Worm (Caenorhabditis elegans) whole organism, young adult: ENCODE results near the gene srj-26.

ENCODE experiments used
- B0035.1 ChIP-seq: sonication (generic microtip); optimal IDR thresholded peaks from 2 replicates; lab custom pipeline; 2016; ENCODE audit warnings: missing genetic modification characterization, mild to moderate bottlenecking, missing compliant biosample characterization, missing genotype, missing genetic modification reagents
- K11D2.4 ChIP-seq: fragments of 200-800 bp; sonication (Bioruptor generic); IDR thresholded peaks from 2 replicates; pipeline ENCODE4 v1.3.6; 2022; ENCODE audit warnings: missing genetic modification reagents, missing genetic modification characterization, missing compliant biosample characterization
- Y56A3A.18 ChIP-seq: fragments of 200-800 bp; sonication (Bioruptor generic); IDR thresholded peaks from 2 replicates; pipeline ENCODE4 v1.3.6; 2022; ENCODE audit warnings: missing genetic modification reagents, missing genetic modification characterization, missing compliant biosample characterization
- ZK185.1 ChIP-seq: sonication (generic microtip); optimal IDR thresholded peaks from 2 replicates; lab custom pipeline; 2016; ENCODE audit warnings: mild to moderate bottlenecking, missing genetic modification characterization, missing compliant biosample characterization; ENCODE audit not compliant: poor library complexity, severe bottlenecking
- ama-1 ChIP-seq, 3 experiments: fragments of 150-350 bp in 1 of 3; sonication (generic microtip) in 2 of 3; optimal IDR thresholded peaks; 2 replicates each; lab custom pipeline; 2014 to 2018; ENCODE audit warnings: missing biosample characterization in 2 of 3, missing genetic modification characterization in 2 of 3, missing genetic modification reagents in 2 of 3
- atf-7 ChIP-seq: sonication (generic microtip); optimal IDR thresholded peaks from 2 replicates; lab custom pipeline; 2017; ENCODE audit warnings: mild to moderate bottlenecking, missing genetic modification characterization, missing compliant biosample characterization
- him-1 ChIP-seq: sonication (generic microtip); optimal IDR thresholded peaks from 2 replicates; lab custom pipeline; 2016; ENCODE audit warnings: missing genotype, missing genetic modification reagents, missing genetic modification characterization, missing compliant biosample characterization
- hlh-12 ChIP-seq: sonication (generic microtip); optimal IDR thresholded peaks from 2 replicates; lab custom pipeline; 2016; ENCODE audit warnings: missing genetic modification characterization, missing compliant biosample characterization
- lin-35 ChIP-seq, 3 experiments: fragments of 150-350 bp in 2 of 3; sonication (generic microtip) in 1 of 3; optimal IDR thresholded peaks; 2 replicates each; lab custom pipeline; 2014 to 2018; ENCODE audit warnings: missing biosample characterization in 3 of 3, missing genetic modification characterization in 3 of 3, missing genetic modification reagents in 3 of 3
- madf-6 ChIP-seq: fragments of 200-800 bp; sonication (Bioruptor generic); IDR thresholded peaks from 2 replicates; pipeline ENCODE4 v1.3.6; 2022; ENCODE audit warnings: missing genetic modification reagents, missing genetic modification characterization, missing compliant biosample characterization
- nhr-27 ChIP-seq: fragments of 200-800 bp; sonication (Bioruptor generic); optimal IDR thresholded peaks from 2 replicates; lab custom pipeline; 2018; ENCODE audit warnings: mild to moderate bottlenecking, missing genetic modification characterization, moderate library complexity, missing compliant biosample characterization
- unc-130 ChIP-seq: sonication (generic microtip); optimal IDR thresholded peaks from 2 replicates; lab custom pipeline; 2016; ENCODE audit warnings: missing genetic modification reagents, missing genetic modification characterization, missing compliant biosample characterization

- TF ChIP-seq lin-35 (GFP tag; optimal IDR thresholded peaks at IDR 0.05; lab: Kevin White, UChicago): no peak
- TF ChIP-seq him-1 (tag; lab: Kevin White, UChicago): no peak
- no peak for TF ChIP-seq ZK185.1 (tag; lab: Kevin White, UChicago)
- TF ChIP-seq ama-1 (optimal IDR thresholded peaks at IDR 0.05; lab: Kevin White, UChicago): no peak
- no peak for TF ChIP-seq ama-1 (GFP tag; optimal IDR thresholded peaks at IDR 0.05; lab: Kevin White, UChicago)
- TF ChIP-seq Y56A3A.18: no peak
- TF ChIP-seq hlh-12: no peak
- no peak for TF ChIP-seq madf-6 (GFP tag; lab: Robert Waterston, UW)
- no peak for TF ChIP-seq atf-7 (tag; lab: Kevin White, UChicago)
- no peak for TF ChIP-seq K11D2.4
- TF ChIP-seq nhr-27 (tag; lab: Kevin White, UChicago): no peak
- TF ChIP-seq unc-130 (GFP tag; lab: Kevin White, UChicago): no peak
- TF ChIP-seq B0035.1 (tag; lab: Kevin White, UChicago): no peak
Measured at ce11 chrV:18414051-18414450, 6.8 kb upstream of the srj-26 start, which contains the start of gene txt-8.
